Worm (Caenorhabditis elegans) whole organism, L4 larva: ENCODE measurements around the gene gstk-1.

Experiments
- F49E8.2 ChIP-seq: sonication (generic microtip); optimal IDR thresholded peaks from 2 replicates; lab custom pipeline; 2016; ENCODE audit warnings: missing compliant biosample characterization, mild to moderate bottlenecking, missing genetic modification characterization, borderline replicate concordance
- R02D3.7 ChIP-seq: fragments of 150-350 bp; sonication (generic microtip); optimal IDR thresholded peaks from 3 replicates; lab custom pipeline; 2014; ENCODE audit warnings: missing biosample characterization, missing genetic modification characterization
- T20F7.1 ChIP-seq: fragments of 200-800 bp; sonication (Bioruptor generic); optimal IDR thresholded peaks from 2 replicates; lab custom pipeline; 2018; ENCODE audit warnings: mild to moderate bottlenecking, missing genetic modification characterization, missing compliant biosample characterization
- Y48G9A.11 ChIP-seq: fragments of 200-800 bp; sonication (Bioruptor generic); IDR thresholded peaks from 2 replicates; pipeline ENCODE4 v1.3.6; 2022; ENCODE audit warnings: missing genetic modification reagents, missing genetic modification characterization, missing compliant biosample characterization
- ZK546.5 ChIP-seq, 2 experiments: sonication (generic microtip); optimal IDR thresholded peaks; 2 replicates each; lab custom pipeline; 2017; ENCODE audit warnings: missing biosample characterization in 2 of 2, missing genetic modification characterization in 2 of 2
- aha-1 ChIP-seq: fragments of 150-350 bp; peaks from one replicate; lab custom pipeline; 2014; ENCODE audit warnings: missing biosample characterization, missing genetic modification characterization
- aly-2 ChIP-seq: sonication (generic microtip); optimal IDR thresholded peaks from 2 replicates; lab custom pipeline; 2018; ENCODE audit warnings: missing biosample characterization, missing genetic modification characterization
- ceh-20 ChIP-seq: fragments of 200-800 bp; sonication (Bioruptor generic); IDR thresholded peaks from 2 replicates; pipeline ENCODE4 v1.3.6; 2022; ENCODE audit warnings: missing genetic modification reagents, missing genetic modification characterization, missing compliant biosample characterization
- ceh-28 ChIP-seq: fragments of 150-350 bp; optimal IDR thresholded peaks from 2 replicates; lab custom pipeline; 2014; ENCODE audit warnings: missing biosample characterization, missing genetic modification reagents, missing genetic modification characterization
- daf-16 ChIP-seq, 3 experiments: sonication (generic microtip); optimal IDR thresholded peaks; 2 replicates each; lab custom pipeline; 2016 to 2017; ENCODE audit warnings: missing genetic modification characterization in 3 of 3, missing genetic modification reagents in 3 of 3, mild to moderate bottlenecking in 2 of 3, missing compliant biosample characterization in 2 of 3, missing biosample characterization in 1 of 3, moderate library complexity in 1 of 3
- daf-8 ChIP-seq: fragments of 200-800 bp; sonication (Bioruptor generic); IDR thresholded peaks from 2 replicates; pipeline ENCODE4 v1.3.6; 2022; ENCODE audit warnings: missing genetic modification characterization, missing compliant biosample characterization
- dmd-6 ChIP-seq: fragments of 200-800 bp; sonication (Bioruptor generic); IDR thresholded peaks from 2 replicates; pipeline ENCODE4 v1.3.6; 2022; ENCODE audit warnings: missing genetic modification reagents, missing genetic modification characterization, missing compliant biosample characterization
- dmd-8 ChIP-seq: fragments of 200-800 bp; sonication (Bioruptor generic); IDR thresholded peaks from 2 replicates; pipeline ENCODE4 v1.3.6; 2022; ENCODE audit warnings: missing genetic modification characterization, missing compliant biosample characterization
- dmd-9 ChIP-seq: fragments of 200-800 bp; sonication (Bioruptor generic); IDR thresholded peaks from 2 replicates; pipeline ENCODE4 v1.3.6; 2022; ENCODE audit warnings: missing genetic modification reagents, missing genetic modification characterization, missing compliant biosample characterization
- egl-43 ChIP-seq: fragments of 200-800 bp; sonication (Bioruptor generic); IDR thresholded peaks from 2 replicates; pipeline ENCODE4 v1.3.6; 2022; ENCODE audit warnings: missing genetic modification reagents, missing genetic modification characterization, missing compliant biosample characterization
- fos-1 ChIP-seq: fragments of 150-350 bp; optimal IDR thresholded peaks from 2 replicates; lab custom pipeline; 2014; ENCODE audit warnings: missing biosample characterization, missing genetic modification characterization
- hif-1 ChIP-seq, 2 experiments: sonication (generic microtip); optimal IDR thresholded peaks; 2 replicates each; lab custom pipeline; 2016 to 2017; ENCODE audit warnings: missing compliant biosample characterization in 2 of 2, missing genetic modification characterization in 2 of 2, missing genetic modification reagents in 2 of 2, missing genotype in 2 of 2, mild to moderate bottlenecking in 1 of 2
- hlh-11 ChIP-seq: fragments of 200-800 bp; sonication (Bioruptor generic); optimal IDR thresholded peaks from 2 replicates; lab custom pipeline; 2018; ENCODE audit warnings: mild to moderate bottlenecking, missing genetic modification characterization, missing compliant biosample characterization
- jun-1 ChIP-seq: fragments of 150-350 bp; optimal IDR thresholded peaks from 2 replicates; lab custom pipeline; 2014; ENCODE audit warnings: missing biosample characterization, missing genetic modification reagents, missing genetic modification characterization
- lin-1 ChIP-seq: fragments of 200-800 bp; sonication (Bioruptor generic); IDR thresholded peaks from 2 replicates; pipeline ENCODE4 v1.3.6; 2022; ENCODE audit warnings: missing genetic modification reagents, missing genetic modification characterization, missing compliant biosample characterization
- lin-13 ChIP-seq: fragments of 150-350 bp; optimal IDR thresholded peaks from 2 replicates; lab custom pipeline; 2014; ENCODE audit warnings: missing biosample characterization, missing genetic modification reagents, missing genetic modification characterization
- lin-15B ChIP-seq: fragments of 150-350 bp; sonication (generic microtip); optimal IDR thresholded peaks from 3 replicates; lab custom pipeline; 2014; ENCODE audit warnings: missing biosample characterization, missing genetic modification characterization
- lin-39 ChIP-seq: fragments of 150-350 bp; optimal IDR thresholded peaks from 2 replicates; lab custom pipeline; 2014; ENCODE audit warnings: missing biosample characterization, missing genetic modification reagents, missing genetic modification characterization
- lir-3 ChIP-seq: sonication (generic microtip); optimal IDR thresholded peaks from 2 replicates; lab custom pipeline; 2016; ENCODE audit warnings: mild to moderate bottlenecking, missing genetic modification characterization, missing compliant biosample characterization
- lsy-2 ChIP-seq, 2 experiments: fragments of 150-350 bp in 1 of 2; sonication (generic microtip) in 1 of 2; optimal IDR thresholded peaks; 2 replicates each; lab custom pipeline; 2014 to 2017; ENCODE audit warnings: missing biosample characterization in 2 of 2, missing genetic modification characterization in 2 of 2
- madf-5 ChIP-seq, 2 experiments: fragments of 200-800 bp; sonication (Bioruptor generic); IDR thresholded peaks; 2 replicates each; pipeline ENCODE4 v1.3.6; 2022; ENCODE audit warnings: missing compliant biosample characterization in 2 of 2, missing genetic modification characterization in 2 of 2
- mdl-1 ChIP-seq, 2 experiments: fragments of 150-350 bp in 1 of 2; sonication (generic microtip) in 1 of 2; optimal IDR thresholded peaks; 2 replicates each; lab custom pipeline; 2014 to 2017; ENCODE audit warnings: missing biosample characterization in 2 of 2, missing genetic modification characterization in 2 of 2
- mes-2 ChIP-seq: sonication (generic microtip); optimal IDR thresholded peaks from 2 replicates; lab custom pipeline; 2016; ENCODE audit warnings: missing genotype, mild to moderate bottlenecking, missing genetic modification characterization, missing compliant biosample characterization; ENCODE audit not compliant: poor library complexity, severe bottlenecking
- nhr-102 ChIP-seq: sonication (generic microtip); optimal IDR thresholded peaks from 2 replicates; lab custom pipeline; 2016; ENCODE audit warnings: mild to moderate bottlenecking, missing genetic modification characterization, moderate library complexity, missing compliant biosample characterization
- nhr-111 ChIP-seq: fragments of 200-800 bp; sonication (Bioruptor generic); optimal IDR thresholded peaks from 2 replicates; lab custom pipeline; 2018; ENCODE audit warnings: mild to moderate bottlenecking, missing genetic modification characterization, missing compliant biosample characterization
- nhr-28 ChIP-seq: fragments of 150-350 bp; optimal IDR thresholded peaks from 2 replicates; lab custom pipeline; 2014; ENCODE audit warnings: missing biosample characterization, missing genetic modification characterization
- nhr-48 ChIP-seq: sonication (generic microtip); optimal IDR thresholded peaks from 2 replicates; lab custom pipeline; 2016; ENCODE audit warnings: mild to moderate bottlenecking, missing genetic modification characterization, missing compliant biosample characterization
- nhr-76 ChIP-seq: fragments of 150-350 bp; optimal IDR thresholded peaks from 2 replicates; lab custom pipeline; 2014; ENCODE audit warnings: missing biosample characterization, missing genetic modification characterization
- pha-4 ChIP-seq, 2 experiments: fragments of 150-350 bp in 1 of 2; fragments of 200-800 bp in 1 of 2; sonication (Bioruptor generic) in 1 of 2; IDR thresholded peaks in 1 of 2; optimal IDR thresholded peaks in 1 of 2; 2 replicates each; pipeline versions ENCODE4 v1.3.6 to Lab custom; 2014 to 2022; ENCODE audit warnings: missing genetic modification characterization in 2 of 2, missing genetic modification reagents in 2 of 2, missing biosample characterization in 1 of 2, missing compliant biosample characterization in 1 of 2
- pqm-1 ChIP-seq: sonication (generic microtip); optimal IDR thresholded peaks from 2 replicates; lab custom pipeline; 2017; ENCODE audit warnings: missing biosample characterization, missing genetic modification characterization
- saeg-2 ChIP-seq: fragments of 200-800 bp; sonication (Bioruptor generic); IDR thresholded peaks from 2 replicates; pipeline ENCODE4 v1.3.6; 2022; ENCODE audit warnings: missing genetic modification reagents, missing genetic modification characterization, missing compliant biosample characterization
- sdz-12 ChIP-seq: fragments of 200-800 bp; sonication (Bioruptor generic); optimal IDR thresholded peaks from 2 replicates; lab custom pipeline; 2018; ENCODE audit warnings: mild to moderate bottlenecking, missing genetic modification characterization, missing compliant biosample characterization
- skn-1 ChIP-seq: fragments of 150-350 bp; optimal IDR thresholded peaks from 2 replicates; lab custom pipeline; 2014; ENCODE audit warnings: missing biosample characterization, missing genetic modification characterization
- spr-3 ChIP-seq: fragments of 200-800 bp; sonication (Bioruptor generic); optimal IDR thresholded peaks from 2 replicates; lab custom pipeline; 2018; ENCODE audit warnings: mild to moderate bottlenecking, missing genetic modification characterization, missing compliant biosample characterization
- zag-1 ChIP-seq: fragments of 150-350 bp; optimal IDR thresholded peaks from 2 replicates; lab custom pipeline; 2014; ENCODE audit warnings: missing biosample characterization, missing genetic modification characterization
- zfp-2 ChIP-seq: sonication (generic microtip); optimal IDR thresholded peaks from 2 replicates; lab custom pipeline; 2016; ENCODE audit warnings: mild to moderate bottlenecking, missing genetic modification characterization, missing compliant biosample characterization
- zfp-3 ChIP-seq: fragments of 200-800 bp; sonication (Bioruptor generic); conservative IDR thresholded peaks from 2 replicates; pipeline ENCODE4 v1.3.6; 2022; ENCODE audit warnings: missing genetic modification reagents, missing genetic modification characterization, missing compliant biosample characterization
- zip-2 ChIP-seq: fragments of 150-350 bp; optimal IDR thresholded peaks from 2 replicates; lab custom pipeline; 2014; ENCODE audit warnings: missing biosample characterization, missing genetic modification characterization
- ztf-7 ChIP-seq: fragments of 150-350 bp; optimal IDR thresholded peaks from 2 replicates; lab custom pipeline; 2014; ENCODE audit warnings: missing biosample characterization, missing genetic modification characterization

gstk-1 gene

ce11 chrII:9646122-9646555 is 10.4 kb upstream of the gstk-1 start (continued):
- TF ChIP-seq lin-1 (GFP tag; lab: Robert Waterston, UW) (no peak), lir-3 (tag; lab: Kevin White, UChicago) (no peak), F49E8.2 (tag; lab: Kevin White, UChicago) (no peak), lin-39 (tag; lab: Kevin White, UChicago) (no peak), hlh-11 (tag; lab: Kevin White, UChicago) (peak; percentile 93), lin-15B (no peak), jun-1 (no peak), ceh-20 (GFP tag; lab: Robert Waterston, UW) (no peak; the same call in 1 of the 2 replicates), nhr-28 (peak; percentile 81), daf-16 (GFP tag; optimal IDR thresholded peaks at IDR 0.05; lab: Kevin White, UChicago) (no peak), daf-16 (tag; optimal IDR thresholded peaks at IDR 0.05; lab: Kevin White, UChicago) (peak; percentile 46), ZK546.5 (tag; optimal IDR thresholded peaks at IDR 0.05; lab: Kevin White, UChicago) (no peak), daf-8 (no peak), zag-1 (tag; lab: Kevin White, UChicago) (no peak), spr-3 (GFP tag; lab: Kevin White, UChicago) (no peak), zfp-3 (GFP tag; lab: Robert Waterston, UW) (no peak), pha-4 (GFP tag; IDR thresholded peaks at IDR 0.05; lab: Robert Waterston, UW) (no peak), pha-4 (tag; optimal IDR thresholded peaks at IDR 0.05; lab: Kevin White, UChicago) (no peak), skn-1 (no peak), ztf-7 (tag; lab: Kevin White, UChicago) (peak; percentile 2)

ce11 chrII:9646928-9647838 is 9.3 kb upstream of the gstk-1 start, which contains the start of gene sqv-8:
sqv-8 (plus strand) TSS chrII:9646978.
- TF ChIP-seq nhr-76 (tag; lab: Kevin White, UChicago) (no peak), nhr-102 (tag; lab: Kevin White, UChicago) (no peak), zfp-3 (GFP tag; lab: Robert Waterston, UW) (peak; percentile 50; the same call in 1 of the 2 replicates), hlh-11 (tag; lab: Kevin White, UChicago) (peak; percentile 61), pha-4 (GFP tag; IDR thresholded peaks at IDR 0.05; lab: Robert Waterston, UW) (no peak), pha-4 (tag; optimal IDR thresholded peaks at IDR 0.05; lab: Kevin White, UChicago) (no peak), nhr-28 (peak; percentile 2), dmd-9 (GFP tag; lab: Robert Waterston, UW) (no peak), mes-2 (tag; lab: Kevin White, UChicago) (no peak), lin-39 (tag; lab: Kevin White, UChicago) (no peak), F49E8.2 (tag; lab: Kevin White, UChicago) (peak; percentile 3), daf-8 (no peak), lin-15B (no peak), pqm-1 (tag; lab: Kevin White, UChicago) (no peak), R02D3.7 (tag; lab: Kevin White, UChicago) (no peak), ZK546.5 (tag; optimal IDR thresholded peaks at IDR 0.05; lab: Kevin White, UChicago) (no peak), T20F7.1 (GFP tag; lab: Kevin White, UChicago) (peak; percentile 7), aly-2 (tag; lab: Kevin White, UChicago) (no peak), egl-43 (GFP tag; lab: Robert Waterston, UW) (no peak), Y48G9A.11 (GFP tag; lab: Robert Waterston, UW) (peak; percentile 8; the same call in 1 of the 2 replicates), nhr-48 (tag; lab: Kevin White, UChicago) (no peak), ceh-28 (tag; lab: Kevin White, UChicago) (peak; percentile 1), nhr-111 (GFP tag; lab: Kevin White, UChicago) (no peak), lsy-2 (tag; optimal IDR thresholded peaks at IDR 0.05; lab: Kevin White, UChicago) (peak in 1 of 2 experiments; percentile 39), aha-1 (no peak), ztf-7 (tag; lab: Kevin White, UChicago) (no peak), zfp-2 (tag; lab: Kevin White, UChicago) (no peak), saeg-2 (GFP tag; lab: Robert Waterston, UW) (no peak), dmd-6 (GFP tag; lab: Robert Waterston, UW) (peak; percentile 82), mdl-1 (tag; optimal IDR thresholded peaks at IDR 0.05; lab: Kevin White, UChicago) (no peak), zip-2 (tag; lab: Kevin White, UChicago) (no peak), daf-16 (GFP tag; optimal IDR thresholded peaks at IDR 0.05; lab: Kevin White, UChicago) (no peak), daf-16 (tag; optimal IDR thresholded peaks at IDR 0.05; lab: Kevin White, UChicago) (peak; percentile 33), lin-13 (GFP tag; lab: Kevin White, UChicago) (no peak), fos-1 (tag; lab: Kevin White, UChicago) (no peak), dmd-8 (no peak), hif-1 (tag; optimal IDR thresholded peaks at IDR 0.05; lab: Kevin White, UChicago) (no peak), sdz-12 (GFP tag; lab: Kevin White, UChicago) (no peak), madf-5 (GFP tag; IDR thresholded peaks at IDR 0.05; lab: Robert Waterston, UW) (no peak)
